Fruit fly (Drosophila melanogaster): ENCODE results near the gene kmr.

dm6 chr3R:13796607-13797246 is 81.7 kb downstream of the kmr start:
- TF ChIP-seq CG7368 (GFP tag; optimal IDR thresholded peaks at IDR 0.05) (no peak), CG11762 (GFP tag; optimal IDR thresholded peaks at IDR 0.05; ENCODE audit: insufficient read depth) (no peak), Eip75B (GFP tag; optimal IDR thresholded peaks at IDR 0.05) (no peak), CG31627 (GFP tag; optimal IDR thresholded peaks at IDR 0.05) (no peak), fd59A (GFP tag; optimal IDR thresholded peaks at IDR 0.05) (no peak), CG8119 (GFP tag; IDR thresholded peaks at IDR 0.05) (no peak), CG11902 (GFP tag; optimal IDR thresholded peaks at IDR 0.05) (no peak)
